Fruit fly (Drosophila melanogaster) whole organism, embryonic: ENCODE results near the gene Vm26Aa.

Source experiments
- ATbp ChIP-seq: fragments of 200-800 bp; sonication (Bioruptor generic); optimal IDR thresholded peaks from 2 replicates; lab custom pipeline; 2017; ENCODE audit warnings: missing biosample characterization, mild to moderate bottlenecking, missing genetic modification characterization, missing genetic modification reagents
- Bgb ChIP-seq: fragments of 200-800 bp; sonication (Bioruptor generic); IDR thresholded peaks from 2 replicates; pipeline ENCODE4 v1.3.6; 2022; ENCODE audit warnings: missing biosample characterization, missing genetic modification characterization; ENCODE audit not compliant: partially characterized antibody
- CG10267 ChIP-seq: fragments of 200-800 bp; sonication (Bioruptor generic); optimal IDR thresholded peaks from 2 replicates; lab custom pipeline; 2018; ENCODE audit warnings: missing biosample characterization, mild to moderate bottlenecking, missing genetic modification characterization, moderate library complexity
- CG10543 ChIP-seq: fragments of 200-800 bp; sonication (Bioruptor generic); optimal IDR thresholded peaks from 3 replicates; lab custom pipeline; 2017; ENCODE audit warnings: missing biosample characterization, mild to moderate bottlenecking, missing genetic modification characterization, moderate library complexity
- CG11723 ChIP-seq: fragments of 200-800 bp; sonication (Bioruptor generic); optimal IDR thresholded peaks from 2 replicates; lab custom pipeline; 2017; ENCODE audit warnings: missing biosample characterization, mild to moderate bottlenecking, missing genetic modification characterization
- CG14014 ChIP-seq: fragments of 200-800 bp; sonication (Bioruptor generic); IDR thresholded peaks from 2 replicates; pipeline ENCODE4 v1.3.6; 2022; ENCODE audit warnings: missing biosample characterization, missing genetic modification characterization
- CG14441 ChIP-seq: fragments of 200-800 bp; sonication (Bioruptor generic); IDR thresholded peaks from 2 replicates; pipeline ENCODE4 v1.3.6; 2022; ENCODE audit warnings: missing biosample characterization, missing genetic modification characterization
- CG16815 ChIP-seq: fragments of 200-800 bp; sonication (Bioruptor generic); optimal IDR thresholded peaks from 3 replicates; lab custom pipeline; 2017; ENCODE audit warnings: missing biosample characterization, mild to moderate bottlenecking, missing genetic modification characterization
- CG18262 ChIP-seq: fragments of 200-800 bp; optimal IDR thresholded peaks from 3 replicates; lab custom pipeline; 2019; ENCODE audit warnings: missing biosample characterization, mild to moderate bottlenecking, missing genetic modification characterization, moderate library complexity
- CG18764 ChIP-seq: fragments of 200-800 bp; sonication (Bioruptor generic); optimal IDR thresholded peaks from 3 replicates; lab custom pipeline; 2016; ENCODE audit warnings: missing biosample characterization, missing genetic modification characterization
- CG31388 ChIP-seq: fragments of 200-800 bp; sonication (Bioruptor generic); optimal IDR thresholded peaks from 2 replicates; lab custom pipeline; 2016; ENCODE audit warnings: missing biosample characterization, missing genetic modification characterization
- CG3163 ChIP-seq: fragments of 200-800 bp; sonication (Bioruptor generic); optimal IDR thresholded peaks from 3 replicates; lab custom pipeline; 2016; ENCODE audit warnings: missing biosample characterization, missing genetic modification characterization
- CG4820 ChIP-seq: fragments of 200-800 bp; sonication (Bioruptor generic); optimal IDR thresholded peaks from 3 replicates; lab custom pipeline; 2016; ENCODE audit warnings: missing biosample characterization, missing genetic modification characterization
- CG4854 ChIP-seq: fragments of 200-800 bp; sonication (Bioruptor generic); optimal IDR thresholded peaks from 2 replicates; lab custom pipeline; 2016; ENCODE audit warnings: missing biosample characterization, missing genetic modification characterization, inconsistent platforms
- CG6689 ChIP-seq: fragments of 200-800 bp; sonication (Bioruptor generic); IDR thresholded peaks from 2 replicates; pipeline ENCODE4 v1.3.6; 2022; ENCODE audit warnings: missing biosample characterization, missing genetic modification characterization
- CG8944 ChIP-seq: fragments of 200-800 bp; sonication (Bioruptor generic); optimal IDR thresholded peaks from 3 replicates; lab custom pipeline; 2016; ENCODE audit warnings: missing biosample characterization, missing genetic modification characterization
- CG9437 ChIP-seq: fragments of 200-800 bp; sonication (Bioruptor generic); optimal IDR thresholded peaks from 2 replicates; lab custom pipeline; 2018; ENCODE audit warnings: missing biosample characterization, mild to moderate bottlenecking, missing genetic modification characterization
- Gsc ChIP-seq: fragments of 200-800 bp; sonication (Bioruptor generic); IDR thresholded peaks from 2 replicates; pipeline ENCODE4 v1.3.6; 2022; ENCODE audit warnings: missing biosample characterization, missing genetic modification characterization
- Hey ChIP-seq: fragments of 200-800 bp; sonication (Bioruptor generic); optimal IDR thresholded peaks from 3 replicates; lab custom pipeline; 2018; ENCODE audit warnings: missing biosample characterization, mild to moderate bottlenecking, missing genetic modification characterization
- Hr78 ChIP-seq, 2 experiments: fragments of 200-800 bp in 1 of 2; fragments of >200 bp in 1 of 2; sonication (Bioruptor generic) in 1 of 2; optimal IDR thresholded peaks; 2 replicates each; lab custom pipeline; 2017 to 2019; ENCODE audit warnings: missing biosample characterization in 2 of 2, missing genetic modification characterization in 2 of 2, mild to moderate bottlenecking in 1 of 2, moderate library complexity in 1 of 2
- Meics ChIP-seq: fragments of 200-800 bp; sonication (Bioruptor generic); optimal IDR thresholded peaks from 2 replicates; lab custom pipeline; 2017; ENCODE audit warnings: missing biosample characterization, mild to moderate bottlenecking, missing genetic modification characterization
- NFAT ChIP-seq: fragments of 200-800 bp; sonication (Bioruptor generic); IDR thresholded peaks from 2 replicates; pipeline ENCODE4 v1.3.6; 2022; ENCODE audit warnings: missing biosample characterization, missing genetic modification characterization
- Nf-YA ChIP-seq: fragments of 200-800 bp; sonication (Bioruptor generic); IDR thresholded peaks from 2 replicates; pipeline ENCODE4 v1.3.6; 2022; ENCODE audit warnings: missing biosample characterization, missing genetic modification characterization
- Opbp ChIP-seq: fragments of 200-800 bp; sonication (Bioruptor generic); IDR thresholded peaks from 3 replicates; pipeline ENCODE4 v1.3.6; 2022; ENCODE audit warnings: missing biosample characterization, missing genetic modification characterization; ENCODE audit not compliant: partially characterized antibody
- Sox102F ChIP-seq: fragments of 200-800 bp; sonication (Bioruptor generic); optimal IDR thresholded peaks from 2 replicates; lab custom pipeline; 2018; ENCODE audit warnings: missing biosample characterization, mild to moderate bottlenecking, missing genetic modification characterization, moderate library complexity
- Taf1 ChIP-seq: fragments of 200-800 bp; sonication (Bioruptor generic); IDR thresholded peaks from 2 replicates; pipeline ENCODE4 v1.3.6; 2022; ENCODE audit warnings: missing biosample characterization, missing genetic modification characterization
- Trl ChIP-seq, 3 experiments: fragments of >200 bp in 2 of 3; fragments of 200-800 bp in 1 of 3; sonication (Bioruptor generic) in 1 of 3; optimal IDR thresholded peaks; 2 replicates in 1 of 3; 3 replicates in 2 of 3; lab custom pipeline; 2016 to 2017; ENCODE audit warnings: missing biosample characterization in 1 of 3, missing genetic modification characterization in 1 of 3
- bab2 ChIP-seq: fragments of 200-800 bp; sonication (Bioruptor generic); optimal IDR thresholded peaks from 2 replicates; lab custom pipeline; 2016; ENCODE audit warnings: missing biosample characterization, missing genetic modification characterization
- bbx ChIP-seq: fragments of 200-800 bp; sonication (Bioruptor generic); IDR thresholded peaks from 2 replicates; pipeline ENCODE4 v1.3.6; 2022; ENCODE audit warnings: missing biosample characterization, missing genetic modification characterization; ENCODE audit not compliant: partially characterized antibody
- cad ChIP-seq: fragments of >200 bp; optimal IDR thresholded peaks from 2 replicates; lab custom pipeline; 2017; ENCODE audit warnings: missing biosample characterization, missing genetic modification characterization
- dati ChIP-seq: fragments of 200-800 bp; sonication (Bioruptor generic); IDR thresholded peaks from 2 replicates; pipeline ENCODE4 v1.3.6; 2022; ENCODE audit warnings: missing biosample characterization, missing genetic modification characterization
- dysf ChIP-seq: fragments of 200-800 bp; sonication (Bioruptor generic); IDR thresholded peaks from 3 replicates; pipeline ENCODE4 v1.3.6; 2022; ENCODE audit warnings: missing biosample characterization, missing genetic modification characterization
- hbn ChIP-seq: fragments of 200-800 bp; sonication (Bioruptor generic); IDR thresholded peaks from 2 replicates; pipeline ENCODE4 v1.3.6; 2022; ENCODE audit warnings: missing biosample characterization, missing genetic modification characterization; ENCODE audit not compliant: partially characterized antibody
- hkb ChIP-seq, 2 experiments: fragments of 200-800 bp in 1 of 2; fragments of >200 bp in 1 of 2; sonication (Bioruptor generic) in 1 of 2; IDR thresholded peaks in 1 of 2; optimal IDR thresholded peaks in 1 of 2; 2 replicates each; pipeline versions ENCODE4 v1.3.6 to Lab custom; 2017 to 2022; ENCODE audit warnings: missing biosample characterization in 1 of 2, missing genetic modification characterization in 1 of 2
- insv ChIP-seq, 2 experiments: fragments of 200-800 bp; sonication (Bioruptor generic); optimal IDR thresholded peaks; 3 replicates each; lab custom pipeline; 2016 to 2018; ENCODE audit warnings: missing biosample characterization in 2 of 2, missing genetic modification characterization in 2 of 2
- ken ChIP-seq: fragments of 200-800 bp; sonication (Bioruptor generic); IDR thresholded peaks from 3 replicates; pipeline ENCODE4 v1.3.6; 2022; ENCODE audit warnings: missing biosample characterization, missing genetic modification characterization
- otp ChIP-seq: fragments of 200-800 bp; sonication (Bioruptor generic); IDR thresholded peaks from 3 replicates; pipeline ENCODE4, ENCODE4 v1.3.6; 2022; ENCODE audit warnings: missing biosample characterization, missing genetic modification characterization
- pho ChIP-seq: fragments of 200-800 bp; sonication (Bioruptor generic); optimal IDR thresholded peaks from 2 replicates; lab custom pipeline; 2016; ENCODE audit warnings: missing biosample characterization, missing genetic modification characterization
- phol ChIP-seq: fragments of 200-800 bp; sonication (Bioruptor generic); optimal IDR thresholded peaks from 3 replicates; lab custom pipeline; 2018; ENCODE audit warnings: missing biosample characterization, mild to moderate bottlenecking, missing genetic modification characterization, moderate library complexity
- pzg ChIP-seq: fragments of 200-800 bp; sonication (Bioruptor generic); optimal IDR thresholded peaks from 3 replicates; lab custom pipeline; 2018; ENCODE audit warnings: missing biosample characterization, mild to moderate bottlenecking, missing genetic modification characterization, moderate library complexity
- rib ChIP-seq: fragments of 200-800 bp; sonication (Bioruptor generic); IDR thresholded peaks from 2 replicates; pipeline ENCODE4 v1.3.6; 2022; ENCODE audit warnings: missing biosample characterization, missing genetic modification characterization
- sens ChIP-seq: fragments of 200-800 bp; sonication (Bioruptor generic); peaks from one replicate; lab custom pipeline; 2016; ENCODE audit warnings: missing biosample characterization, missing genetic modification characterization
- tgo ChIP-seq: fragments of 200-800 bp; sonication (Bioruptor generic); IDR thresholded peaks from 3 replicates; pipeline ENCODE4 v1.3.6; 2022; ENCODE audit warnings: missing biosample characterization, missing genetic modification characterization
- tll ChIP-seq, 2 experiments: fragments of 200-800 bp in 1 of 2; fragments of >200 bp in 1 of 2; sonication (Bioruptor generic) in 1 of 2; optimal IDR thresholded peaks; 2 replicates each; lab custom pipeline; 2017 to 2019; ENCODE audit warnings: missing biosample characterization in 2 of 2, missing genetic modification characterization in 2 of 2, mild to moderate bottlenecking in 1 of 2, moderate library complexity in 1 of 2
- twi ChIP-seq: fragments of 200-800 bp; optimal IDR thresholded peaks from 2 replicates; lab custom pipeline; 2019; ENCODE audit warnings: missing biosample characterization, mild to moderate bottlenecking, missing genetic modification characterization, moderate library complexity
- usp ChIP-seq: fragments of >200 bp; optimal IDR thresholded peaks from 2 replicates; lab custom pipeline; 2017; ENCODE audit warnings: missing biosample characterization, missing genetic modification characterization
- zfh2 ChIP-seq: fragments of 200-800 bp; sonication (Bioruptor generic); optimal IDR thresholded peaks from 2 replicates; lab custom pipeline; 2016; ENCODE audit warnings: missing biosample characterization, missing genetic modification characterization

The Vm26Aa gene

dm6 chr2L:5943229-5944078, 16.7 kb downstream of the Vm26Aa start, which contains the start of the genes Sfp26Ad and Gpdh1 (continued):
- TF ChIP-seq ken (GFP tag; lab: Robert Waterston, UW) (peak; percentile 72), CG14014 (GFP tag; lab: Robert Waterston, UW) (peak; percentile 56; the same call in 1 of the 2 replicates), Sox102F (GFP tag; lab: Kevin White, UChicago) (peak; percentile 65), CG10543 (GFP tag; lab: Kevin White, UChicago) (peak; percentile 68), CG3163 (peak; percentile 80), Taf1 (GFP tag; lab: Robert Waterston, UW) (0 out of 2 replicates have a peak, but pooled peaks have one; percentile 7), dysf (peak; percentile 67; the same call in 2 of the 3 replicates), CG31388 (GFP tag; lab: Kevin White, UChicago) (peak; percentile 31), bab2 (GFP tag; lab: Kevin White, UChicago) (peak; percentile 72), Hey (tag; lab: Kevin White, UChicago) (no peak), CG18764 (GFP tag; lab: Kevin White, UChicago) (peak; percentile 67), CG16815 (GFP tag; lab: Kevin White, UChicago) (peak; percentile 53), CG6689 (0 out of 2 replicates have a peak, but pooled peaks have one; percentile 24), tll (GFP tag; optimal IDR thresholded peaks at IDR 0.05; lab: Kevin White, UChicago) (peak in 1 of 2 experiments; percentile 12), NFAT (GFP tag; lab: Robert Waterston, UW) (peak; percentile 89), otp (no peak), CG11723 (GFP tag; lab: Kevin White, UChicago) (peak; percentile 57), CG10267 (tag; lab: Kevin White, UChicago) (peak; percentile 98), CG8944 (GFP tag; lab: Kevin White, UChicago) (peak; percentile 61), CG4854 (peak; percentile 64), bbx (GFP tag; lab: Robert Waterston, UW) (no peak; the same call in 1 of the 2 replicates), Meics (peak; percentile 74), CG14441 (peak; percentile 60), phol (tag; lab: Kevin White, UChicago) (peak; percentile 50), CG9437 (GFP tag; lab: Kevin White, UChicago) (peak; percentile 17), Opbp (peak; percentile 54; the same call in 2 of the 3 replicates), CG4820 (GFP tag; lab: Kevin White, UChicago) (peak; percentile 66), Bgb (GFP tag; lab: Robert Waterston, UW) (peak; percentile 49; the same call in 1 of the 2 replicates), hbn (GFP tag; lab: Robert Waterston, UW) (no peak; the same call in 1 of the 2 replicates), Nf-YA (GFP tag; lab: Robert Waterston, UW) (peak; percentile 36), cad (no peak), pho (GFP tag; lab: Kevin White, UChicago) (peak; percentile 82), tgo (GFP tag; lab: Robert Waterston, UW) (peak; percentile 44; the same call in 2 of the 3 replicates), usp (GFP tag; lab: Kevin White, UChicago) (no peak), sens (GFP tag; lab: Kevin White, UChicago) (peak; percentile 95), Trl (optimal IDR thresholded peaks at IDR 0.05; lab: Kevin White, UChicago) (peak; percentile 98 to 99), Trl (GFP tag; optimal IDR thresholded peaks at IDR 0.05; lab: Kevin White, UChicago) (peak; percentile 92), Gsc (GFP tag; lab: Robert Waterston, UW) (no peak), CG18262 (tag; lab: Kevin White, UChicago) (peak; percentile 63), rib (no peak; the same call in none of the 2 replicates), twi (tag; lab: Kevin White, UChicago) (peak; percentile 26), ATbp (GFP tag; lab: Kevin White, UChicago) (peak; percentile 37), dati (GFP tag; lab: Robert Waterston, UW) (no peak), zfh2 (GFP tag; lab: Kevin White, UChicago) (peak; percentile 76), Hr78 (GFP tag; optimal IDR thresholded peaks at IDR 0.05; lab: Kevin White, UChicago) (no peak), hkb (optimal IDR thresholded peaks at IDR 0.05; lab: Kevin White, UChicago) (no peak), hkb (GFP tag; IDR thresholded peaks at IDR 0.05; lab: Robert Waterston, UW) (peak; percentile 74), insv (GFP tag; optimal IDR thresholded peaks at IDR 0.05; lab: Kevin White, UChicago) (peak in 1 of 2 experiments; percentile 57), pzg (GFP tag; lab: Kevin White, UChicago) (peak; percentile 96)
